Worm (Caenorhabditis elegans) whole organism, early embryonic: ENCODE measurements around the gene atg-2.

Source experiments
- B0310.2 ChIP-seq: sonication (generic microtip); optimal IDR thresholded peaks from 2 replicates; lab custom pipeline; 2016; ENCODE audit warnings: mild to moderate bottlenecking, missing genetic modification characterization, missing compliant biosample characterization
- ama-1 ChIP-seq: fragments of 150-350 bp; optimal IDR thresholded peaks from 2 replicates; lab custom pipeline; 2014
- ceh-13 ChIP-seq: fragments of 200-800 bp; sonication (Bioruptor generic); optimal IDR thresholded peaks from 2 replicates; lab custom pipeline; 2018; ENCODE audit warnings: mild to moderate bottlenecking, missing genetic modification characterization, missing compliant biosample characterization
- ceh-36 ChIP-seq: sonication (generic microtip); optimal IDR thresholded peaks from 2 replicates; lab custom pipeline; 2016; ENCODE audit warnings: missing genetic modification characterization, inconsistent platforms, missing compliant biosample characterization
- ets-7 ChIP-seq: sonication (generic microtip); optimal IDR thresholded peaks from 2 replicates; lab custom pipeline; 2016; ENCODE audit warnings: missing genotype, missing genetic modification characterization, missing compliant biosample characterization
- flt-1 ChIP-seq: fragments of 200-800 bp; sonication (Bioruptor generic); IDR thresholded peaks from 2 replicates; pipeline ENCODE4 v1.3.6; 2022; ENCODE audit warnings: missing genetic modification characterization, missing compliant biosample characterization
- hmg-4 ChIP-seq: fragments of 200-800 bp; sonication (Bioruptor generic); optimal IDR thresholded peaks from 2 replicates; lab custom pipeline; 2018; ENCODE audit warnings: mild to moderate bottlenecking, missing genetic modification characterization, missing compliant biosample characterization
- pes-1 ChIP-seq: fragments of 200-800 bp; sonication (Bioruptor generic); IDR thresholded peaks from 2 replicates; pipeline ENCODE4 v1.3.6; 2022; ENCODE audit warnings: missing genetic modification reagents, missing genetic modification characterization, missing compliant biosample characterization
- scrt-1 ChIP-seq: fragments of 200-800 bp; sonication (Bioruptor generic); IDR thresholded peaks from 2 replicates; pipeline ENCODE4 v1.3.6; 2022; ENCODE audit warnings: missing genetic modification characterization, missing compliant biosample characterization
- sea-1 ChIP-seq: fragments of 200-800 bp; sonication (Bioruptor generic); conservative IDR thresholded peaks from 2 replicates; pipeline ENCODE4 v1.3.6; 2022; ENCODE audit warnings: missing genetic modification characterization, missing compliant biosample characterization
- tbx-11 ChIP-seq: fragments of 200-800 bp; sonication (Bioruptor generic); IDR thresholded peaks from 2 replicates; pipeline ENCODE4 v1.3.6; 2022; ENCODE audit warnings: missing genetic modification characterization, missing compliant biosample characterization
- tra-4 ChIP-seq: sonication (generic microtip); optimal IDR thresholded peaks from 2 replicates; lab custom pipeline; 2017; ENCODE audit warnings: missing genetic modification characterization, missing compliant biosample characterization

- TF ChIP-seq B0310.2 (tag; lab: Kevin White, UChicago): no peak
- TF ChIP-seq sea-1 (GFP tag; lab: Robert Waterston, UW): no peak
- no peak for TF ChIP-seq ama-1 (lab: Kevin White, UChicago)
- TF ChIP-seq scrt-1 (GFP tag; lab: Robert Waterston, UW): no peak
- no peak for TF ChIP-seq tra-4 (tag; lab: Kevin White, UChicago)
- no peak for TF ChIP-seq ceh-13 (GFP tag; lab: Kevin White, UChicago)
- no peak for TF ChIP-seq flt-1 (GFP tag; lab: Robert Waterston, UW)
- no peak for TF ChIP-seq ets-7 (tag; lab: Kevin White, UChicago)
- no peak for TF ChIP-seq ceh-36 (tag; lab: Kevin White, UChicago)
- no peak for TF ChIP-seq tbx-11 (GFP tag; lab: Robert Waterston, UW)
- TF ChIP-seq pes-1 (GFP tag; lab: Robert Waterston, UW): no peak
- TF ChIP-seq hmg-4 (GFP tag; lab: Kevin White, UChicago): no peak
Measured at ce11 chrX:6801546-6801945, 5.0 kb upstream of the atg-2 start.
